Worm (Caenorhabditis elegans): ENCODE results near the gene C06B3.7.

ce11 chrV:13936850-13937249 lies 27.4 kb downstream of the C06B3.7 start, which contains the start of gene srw-145:
- TF ChIP-seq nhr-237 (tag; optimal IDR thresholded peaks at IDR 0.05) = no peak
- TF ChIP-seq mdl-1 (tag; optimal IDR thresholded peaks at IDR 0.05) = no peak
- no peak for TF ChIP-seq ztf-11 (tag; optimal IDR thresholded peaks at IDR 0.05)
- TF ChIP-seq skn-1 (tag; optimal IDR thresholded peaks at IDR 0.05) = no peak
- no peak for TF ChIP-seq nhr-77 (tag; optimal IDR thresholded peaks at IDR 0.05)
- no peak for TF ChIP-seq daf-12 (tag; optimal IDR thresholded peaks at IDR 0.05)
- no peak for TF ChIP-seq elt-2 (tag; optimal IDR thresholded peaks at IDR 0.05)
- TF ChIP-seq ama-1 (optimal IDR thresholded peaks at IDR 0.05) = no peak
- TF ChIP-seq zag-1 (tag; optimal IDR thresholded peaks at IDR 0.05) = no peak
- no peak for TF ChIP-seq nhr-23 (tag; optimal IDR thresholded peaks at IDR 0.05)

Measured in whole organism, L3 larva.